Fruit fly (Drosophila melanogaster) S2 (cell line): ENCODE measurements around the gene CG34180.

Experiments
- CG8478 ChIP-seq: fragments of >200 bp; optimal IDR thresholded peaks from 2 replicates; lab custom pipeline; 2018
- CTCF ChIP-seq, 2 experiments: fragments of >200 bp; optimal IDR thresholded peaks; 2 replicates each; lab custom pipeline; 2018

Gene CG34180

dm6 chr2L:6045972-6046718, 14.2 kb upstream of the CG34180 start, which contains the start of gene Pfas:
TSS of gene Pfas (minus strand) at chr2L:6046050.
- TF ChIP-seq CTCF (optimal IDR thresholded peaks at IDR 0.05; lab: Kevin White, UChicago) (no peak), CG8478 (lab: Kevin White, UChicago) (no peak)

- no peak for TF ChIP-seq CG8478 (lab: Kevin White, UChicago)
- no peak for TF ChIP-seq CTCF (optimal IDR thresholded peaks at IDR 0.05; lab: Kevin White, UChicago)
Observed at dm6 chr2L:6046865-6047264, 13.4 kb upstream of the CG34180 start.

- TF ChIP-seq CG8478 (lab: Kevin White, UChicago) (no peak), CTCF (optimal IDR thresholded peaks at IDR 0.05; lab: Kevin White, UChicago) (peak in 1 of 2 experiments; percentile 38)
Observed at dm6 chr2L:6047528-6048160, 12.7 kb upstream of the CG34180 start, which contains the start of gene IPIP. TSS of gene IPIP (plus strand) at chr2L:6048002.

- TF ChIP-seq CTCF (optimal IDR thresholded peaks at IDR 0.05; lab: Kevin White, UChicago) (no peak), CG8478 (lab: Kevin White, UChicago) (no peak)
Observed at dm6 chr2L:6048542-6048941, 11.8 kb upstream of the CG34180 start, which contains the start of the genes CG34179 and slmo. TSS of gene CG34179 (minus strand) at chr2L:6048706. TSS of gene slmo (minus strand) at chr2L:6048706.

- TF ChIP-seq CG8478 (lab: Kevin White, UChicago) (no peak), CTCF (optimal IDR thresholded peaks at IDR 0.05; lab: Kevin White, UChicago) (peak in 1 of 2 experiments; percentile 20)
Observed at dm6 chr2L:6050575-6050974, 9.7 kb upstream of the CG34180 start, which contains the start of gene CG9135. TSS of gene CG9135 (plus strand) at chr2L:6050800.

- no peak for TF ChIP-seq CG8478 (lab: Kevin White, UChicago)
- no peak for TF ChIP-seq CTCF (optimal IDR thresholded peaks at IDR 0.05; lab: Kevin White, UChicago)
Observed at dm6 chr2L:6051212-6051621, 9.1 kb upstream of the CG34180 start.

dm6 chr2L:6053874-6054469, 6.3 kb upstream of the CG34180 start, which contains the start of gene CG13995:
TSS of gene CG13995 (plus strand) at chr2L:6054302.
- TF ChIP-seq CG8478 (lab: Kevin White, UChicago) (no peak), CTCF (optimal IDR thresholded peaks at IDR 0.05; lab: Kevin White, UChicago) (no peak)

dm6 chr2L:6062382-6063082, 2.2 kb downstream of the CG34180 start, which contains the start of the genes ND-51 and CG13994:
TSS of gene ND-51 (minus strand) at chr2L:6062757.
TSS of gene CG13994 (plus strand) at chr2L:6062989.
- TF ChIP-seq CG8478 (lab: Kevin White, UChicago) = no peak
- no peak for TF ChIP-seq CTCF (optimal IDR thresholded peaks at IDR 0.05; lab: Kevin White, UChicago)

- no peak for TF ChIP-seq CG8478 (lab: Kevin White, UChicago)
- no peak for TF ChIP-seq CTCF (optimal IDR thresholded peaks at IDR 0.05; lab: Kevin White, UChicago)
Observed at dm6 chr2L:6065823-6066222, 5.5 kb downstream of the CG34180 start, which contains the start of the genes Fbw5 and CG9147. TSS of gene Fbw5 (minus strand) at chr2L:6065953. TSS of gene CG9147 (plus strand) at chr2L:6065997.

dm6 chr2L:6068544-6069251, 8.4 kb downstream of the CG34180 start, which contains the start of the genes CG9150 and Pfdn1:
TSS of gene CG9150 (minus strand) at chr2L:6068594.
TSS of gene Pfdn1 (plus strand) at chr2L:6069079.
- no peak for TF ChIP-seq CG8478 (lab: Kevin White, UChicago)
- no peak for TF ChIP-seq CTCF (optimal IDR thresholded peaks at IDR 0.05; lab: Kevin White, UChicago)

dm6 chr2L:6070656-6071231, 10.4 kb downstream of the CG34180 start, which contains the start of the genes CG9154 and Kr-h2:
TSS of gene CG9154 (minus strand) at chr2L:6070686.
TSS of gene Kr-h2 (plus strand) at chr2L:6070990.
- no peak for TF ChIP-seq CG8478 (lab: Kevin White, UChicago)
- peak in 1 of 2 experiments; percentile 37 for TF ChIP-seq CTCF (optimal IDR thresholded peaks at IDR 0.05; lab: Kevin White, UChicago)

dm6 chr2L:6072124-6072523, 11.8 kb downstream of the CG34180 start:
- no peak for TF ChIP-seq CTCF (optimal IDR thresholded peaks at IDR 0.05; lab: Kevin White, UChicago)

dm6 chr2L:6073894-6074293, 13.6 kb downstream of the CG34180 start:
- TF ChIP-seq CG8478 (lab: Kevin White, UChicago) (no peak), CTCF (optimal IDR thresholded peaks at IDR 0.05; lab: Kevin White, UChicago) (no peak)
